Worm (Caenorhabditis elegans): ENCODE results near the gene sysm-1.

Gene sysm-1

ce11 chrII:9112851-9113250, 29.9 kb upstream of the sysm-1 start, which contains the start of gene jun-1 (continued):
- TF ChIP-seq T20F7.1 (GFP tag; optimal IDR thresholded peaks at IDR 0.05) (peak; percentile 71), nhr-42 (GFP tag; IDR thresholded peaks at IDR 0.05) (no peak), ztf-11 (tag; optimal IDR thresholded peaks at IDR 0.05) (no peak), lsy-2 (tag; optimal IDR thresholded peaks at IDR 0.05) (peak; percentile 70 to 89), lim-7 (GFP tag; IDR thresholded peaks at IDR 0.05) (no peak), F37D6.2 (tag; optimal IDR thresholded peaks at IDR 0.05) (peak; percentile 38), F49E8.2 (tag; optimal IDR thresholded peaks at IDR 0.05; ENCODE audit: borderline replicate concordance) (no peak)

ce11 chrII:9111471-9112016, 28.6 kb upstream of the sysm-1 start:
- TF ChIP-seq nhr-6 (tag; optimal IDR thresholded peaks at IDR 0.05) (no peak), F37D6.2 (tag; optimal IDR thresholded peaks at IDR 0.05) (no peak), arid-1 (GFP tag; conservative IDR thresholded peaks at IDR 0.05) (no peak), fkh-10 (GFP tag; optimal IDR thresholded peaks at IDR 0.05) (no peak), hmg-1.1 (GFP tag; IDR thresholded peaks at IDR 0.05) (no peak), lin-1 (GFP tag; IDR thresholded peaks at IDR 0.05) (peak; percentile 26; the same call in 1 of the 2 replicates), mep-1 (tag; optimal IDR thresholded peaks at IDR 0.05) (peak; percentile 14), Y48G9A.11 (GFP tag; IDR thresholded peaks at IDR 0.05) (no peak), ceh-28 (tag; optimal IDR thresholded peaks at IDR 0.05) (no peak), D1046.2 (GFP tag; IDR thresholded peaks at IDR 0.05) (no peak), ztf-11 (tag; optimal IDR thresholded peaks at IDR 0.05) (no peak), pqm-1 (tag; optimal IDR thresholded peaks at IDR 0.05) (peak; percentile 84), nhr-111 (GFP tag; optimal IDR thresholded peaks at IDR 0.05) (no peak), ztf-7 (tag; optimal IDR thresholded peaks at IDR 0.05) (no peak), lir-3 (tag; optimal IDR thresholded peaks at IDR 0.05) (no peak), ceh-82 (tag; optimal IDR thresholded peaks at IDR 0.05) (no peak), nhr-41 (GFP tag; IDR thresholded peaks at IDR 0.05) (no peak), daf-19 (GFP tag; conservative IDR thresholded peaks at IDR 0.05) (no peak), Y5F2A.4 (GFP tag; optimal IDR thresholded peaks at IDR 0.05) (no peak), tag-97 (GFP tag; IDR thresholded peaks at IDR 0.05) (no peak), R02D3.7 (tag; optimal IDR thresholded peaks at IDR 0.05) (no peak), dve-1 (tag; optimal IDR thresholded peaks at IDR 0.05; ENCODE audit: insufficient read depth) (no peak), cey-2 (tag; optimal IDR thresholded peaks at IDR 0.05; ENCODE audit: borderline replicate concordance, insufficient read depth) (no peak), T26A8.4 (GFP tag; IDR thresholded peaks at IDR 0.05) (no peak), nhr-237 (tag; optimal IDR thresholded peaks at IDR 0.05) (no peak), T20F7.1 (GFP tag; optimal IDR thresholded peaks at IDR 0.05) (no peak), unc-130 (GFP tag; optimal IDR thresholded peaks at IDR 0.05) (no peak), lim-7 (GFP tag; IDR thresholded peaks at IDR 0.05) (no peak), hlh-11 (tag; optimal IDR thresholded peaks at IDR 0.05) (peak; percentile 58), nhr-10 (tag; optimal IDR thresholded peaks at IDR 0.05) (no peak), Y75B8A.6 (GFP tag; IDR thresholded peaks at IDR 0.05) (no peak), zfp-2 (tag; optimal IDR thresholded peaks at IDR 0.05) (no peak), ceh-62 (tag; optimal IDR thresholded peaks at IDR 0.05) (no peak), zfp-3 (GFP tag; conservative IDR thresholded peaks at IDR 0.05) (no peak), mdl-1 (tag; optimal IDR thresholded peaks at IDR 0.05) (no peak), nhr-102 (tag; optimal IDR thresholded peaks at IDR 0.05) (no peak), dmd-6 (GFP tag; IDR thresholded peaks at IDR 0.05) (peak; percentile 52; the same call in 1 of the 2 replicates), sdz-12 (GFP tag; optimal IDR thresholded peaks at IDR 0.05) (no peak), nhr-11 (tag; optimal IDR thresholded peaks at IDR 0.05) (no peak), F10B5.3 (tag; optimal IDR thresholded peaks at IDR 0.05) (no peak), nhr-28 (tag; optimal IDR thresholded peaks at IDR 0.05) (peak; percentile 89), dpl-1 (GFP tag; optimal IDR thresholded peaks at IDR 0.05) (no peak), lin-13 (GFP tag; optimal IDR thresholded peaks at IDR 0.05) (no peak), madf-9 (GFP tag; conservative IDR thresholded peaks at IDR 0.05) (no peak), ces-1 (GFP tag; optimal IDR thresholded peaks at IDR 0.05) (no peak), rbr-2 (tag; optimal IDR thresholded peaks at IDR 0.05) (no peak), egl-43 (GFP tag; IDR thresholded peaks at IDR 0.05) (no peak)
